Worm (Caenorhabditis elegans) whole organism, L1 larva: ENCODE results near the gene lido-15.

Experiments
- alr-1 ChIP-seq: fragments of 200-800 bp; sonication (Bioruptor generic); optimal IDR thresholded peaks from 2 replicates; lab custom pipeline; 2018; ENCODE audit warnings: borderline replicate concordance, mild to moderate bottlenecking, missing genetic modification characterization, missing compliant biosample characterization
- ama-1 ChIP-seq: fragments of 150-350 bp; optimal IDR thresholded peaks from 2 replicates; lab custom pipeline; 2014
- ceh-63 ChIP-seq: fragments of 200-800 bp; sonication (Bioruptor generic); optimal IDR thresholded peaks from 2 replicates; lab custom pipeline; 2018; ENCODE audit warnings: mild to moderate bottlenecking, missing genetic modification characterization, missing compliant biosample characterization
- ceh-90 ChIP-seq: sonication (generic microtip); optimal IDR thresholded peaks from 2 replicates; lab custom pipeline; 2016; ENCODE audit warnings: missing genetic modification characterization, missing compliant biosample characterization
- dsc-1 ChIP-seq: sonication (generic microtip); optimal IDR thresholded peaks from 2 replicates; lab custom pipeline; 2016; ENCODE audit warnings: mild to moderate bottlenecking, missing genetic modification characterization, missing compliant biosample characterization
- efl-1 ChIP-seq, 4 experiments: fragments of 150-350 bp; optimal IDR thresholded peaks in 3 of 4; peaks in 1 of 4; 1 replicate in 1 of 4; 2 replicates in 3 of 4; lab custom pipeline; 2014; ENCODE audit warnings: missing biosample characterization in 2 of 4, missing genetic modification characterization in 2 of 4, missing genetic modification reagents in 2 of 4
- efl-3 ChIP-seq: fragments of 200-800 bp; sonication (Bioruptor generic); optimal IDR thresholded peaks from 2 replicates; lab custom pipeline; 2018; ENCODE audit warnings: mild to moderate bottlenecking, missing genetic modification characterization, missing compliant biosample characterization
- fkh-10 ChIP-seq: sonication (generic microtip); optimal IDR thresholded peaks from 2 replicates; lab custom pipeline; 2017; ENCODE audit warnings: missing biosample characterization, missing genetic modification reagents, missing genetic modification characterization
- fkh-4 ChIP-seq: sonication (generic microtip); optimal IDR thresholded peaks from 2 replicates; lab custom pipeline; 2016; ENCODE audit warnings: missing compliant biosample characterization, missing genetic modification characterization, borderline replicate concordance
- grh-1 ChIP-seq: fragments of 200-800 bp; sonication (Bioruptor generic); IDR thresholded peaks from 2 replicates; pipeline ENCODE4 v1.3.6; 2022; ENCODE audit warnings: missing genetic modification reagents, missing genetic modification characterization, missing compliant biosample characterization
- hpl-2 ChIP-seq: fragments of 150-350 bp; optimal IDR thresholded peaks from 2 replicates; lab custom pipeline; 2014; ENCODE audit warnings: missing biosample characterization, missing genetic modification reagents, missing genetic modification characterization
- irx-1 ChIP-seq: sonication (generic microtip); optimal IDR thresholded peaks from 2 replicates; lab custom pipeline; 2016; ENCODE audit warnings: missing genetic modification characterization, missing compliant biosample characterization
- lin-14 ChIP-seq: fragments of 200-800 bp; sonication (Bioruptor generic); optimal IDR thresholded peaks from 2 replicates; lab custom pipeline; 2018; ENCODE audit warnings: mild to moderate bottlenecking, missing genetic modification characterization, moderate library complexity, missing compliant biosample characterization
- lin-15B ChIP-seq: fragments of 150-350 bp; sonication (generic microtip); optimal IDR thresholded peaks from 3 replicates; lab custom pipeline; 2014; ENCODE audit warnings: missing biosample characterization, missing genetic modification characterization
- lir-3 ChIP-seq: sonication (generic microtip); optimal IDR thresholded peaks from 2 replicates; lab custom pipeline; 2016; ENCODE audit warnings: mild to moderate bottlenecking, missing genetic modification characterization, moderate library complexity, missing compliant biosample characterization; ENCODE audit not compliant: poor library complexity
- lsy-2 ChIP-seq, 2 experiments: fragments of 150-350 bp; optimal IDR thresholded peaks; 2 replicates each; lab custom pipeline; 2014; ENCODE audit warnings: missing biosample characterization in 2 of 2, missing genetic modification characterization in 2 of 2
- mdl-1 ChIP-seq, 2 experiments: fragments of 150-350 bp; optimal IDR thresholded peaks; 2 replicates each; lab custom pipeline; 2014 to 2017; ENCODE audit warnings: missing biosample characterization in 2 of 2, missing genetic modification characterization in 2 of 2, inconsistent platforms in 1 of 2
- mef-2 ChIP-seq: fragments of 150-350 bp; optimal IDR thresholded peaks from 2 replicates; lab custom pipeline; 2014; ENCODE audit warnings: missing biosample characterization, missing genetic modification characterization
- mep-1 ChIP-seq: fragments of 150-350 bp; optimal IDR thresholded peaks from 2 replicates; lab custom pipeline; 2014; ENCODE audit warnings: missing biosample characterization, missing genetic modification characterization
- nhr-47 ChIP-seq: sonication (generic microtip); optimal IDR thresholded peaks from 2 replicates; lab custom pipeline; 2016; ENCODE audit warnings: mild to moderate bottlenecking, missing genetic modification characterization, moderate library complexity, missing compliant biosample characterization
- nhr-71 ChIP-seq: sonication (generic microtip); optimal IDR thresholded peaks from 2 replicates; lab custom pipeline; 2016; ENCODE audit warnings: mild to moderate bottlenecking, missing genetic modification characterization, moderate library complexity, missing compliant biosample characterization
- nhr-77 ChIP-seq: fragments of 150-350 bp; optimal IDR thresholded peaks from 2 replicates; lab custom pipeline; 2014; ENCODE audit warnings: missing biosample characterization, missing genetic modification characterization
- nhr-85 ChIP-seq: sonication (generic microtip); peaks from one replicate; lab custom pipeline; 2016; ENCODE audit warnings: missing genetic modification characterization, inconsistent platforms, missing compliant biosample characterization
- pag-3 ChIP-seq: sonication (generic microtip); optimal IDR thresholded peaks from 2 replicates; lab custom pipeline; 2017; ENCODE audit warnings: missing genetic modification characterization, mild to moderate bottlenecking, missing compliant biosample characterization, antibody characterized with exemption, borderline replicate concordance; ENCODE audit not compliant: insufficient read depth
- pax-3 ChIP-seq: fragments of 200-800 bp; sonication (Bioruptor generic); optimal IDR thresholded peaks from 2 replicates; lab custom pipeline; 2018; ENCODE audit warnings: mild to moderate bottlenecking, missing genetic modification characterization, moderate library complexity, missing compliant biosample characterization
- pqm-1 ChIP-seq: sonication (generic microtip); optimal IDR thresholded peaks from 3 replicates; lab custom pipeline; 2017; ENCODE audit warnings: missing biosample characterization, missing genetic modification characterization
- snu-23 ChIP-seq: sonication (generic microtip); optimal IDR thresholded peaks from 2 replicates; lab custom pipeline; 2016; ENCODE audit warnings: missing genetic modification characterization, missing compliant biosample characterization
- swsn-7 ChIP-seq: sonication (generic microtip); optimal IDR thresholded peaks from 2 replicates; lab custom pipeline; 2016; ENCODE audit warnings: missing genetic modification characterization, missing compliant biosample characterization
- tbx-2 ChIP-seq: sonication (generic microtip); optimal IDR thresholded peaks from 2 replicates; lab custom pipeline; 2016; ENCODE audit warnings: missing genetic modification characterization, missing compliant biosample characterization
- unc-130 ChIP-seq: fragments of 150-350 bp; optimal IDR thresholded peaks from 2 replicates; lab custom pipeline; 2017; ENCODE audit warnings: missing biosample characterization, missing genetic modification characterization, inconsistent platforms
- unc-30 ChIP-seq: sonication (generic microtip); optimal IDR thresholded peaks from 2 replicates; lab custom pipeline; 2017; ENCODE audit warnings: missing biosample characterization, missing genetic modification characterization
- unc-86 ChIP-seq: sonication (generic microtip); optimal IDR thresholded peaks from 2 replicates; lab custom pipeline; 2016; ENCODE audit warnings: missing genetic modification characterization, missing compliant biosample characterization
- unc-98 ChIP-seq: fragments of 200-800 bp; sonication (Bioruptor generic); IDR thresholded peaks from 2 replicates; pipeline ENCODE4 v1.3.6; 2022; ENCODE audit warnings: missing genetic modification characterization, missing compliant biosample characterization
- zag-1 ChIP-seq: fragments of 150-350 bp; optimal IDR thresholded peaks from 2 replicates; lab custom pipeline; 2014; ENCODE audit warnings: missing biosample characterization, missing genetic modification characterization

lido-15 gene

DNA sequence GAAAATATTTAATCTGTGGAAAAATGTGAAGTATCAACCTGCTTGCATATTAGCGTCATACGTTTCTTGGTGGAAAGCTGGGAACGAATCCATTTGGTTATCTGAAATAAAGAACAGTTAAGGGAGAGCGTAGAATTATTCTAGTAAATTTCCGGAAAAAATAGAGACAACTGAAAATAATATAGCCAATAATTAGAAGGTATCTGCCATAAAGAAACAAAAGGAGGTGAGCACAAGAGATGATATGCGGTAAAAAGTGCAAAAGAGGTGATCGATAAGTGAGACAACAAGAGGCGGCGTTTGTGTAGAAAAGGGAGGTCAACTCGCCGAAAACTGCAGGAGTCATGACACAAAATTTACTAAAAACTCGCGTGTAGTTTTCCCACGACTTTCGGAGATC, 32.6 kb upstream of the lido-15 start, which contains the start of gene T24E12.11:
TSS of gene T24E12.11 (minus strand) at position 101 of the 400 bp plus-strand sequence.
- TF ChIP-seq nhr-77 (tag; lab: Kevin White, UChicago), result no peak
- TF ChIP-seq dsc-1 (tag; lab: Kevin White, UChicago), result no peak
- TF ChIP-seq mep-1 (tag; lab: Kevin White, UChicago), result no peak
- no peak for TF ChIP-seq nhr-71 (tag; lab: Kevin White, UChicago)
- no peak for TF ChIP-seq zag-1 (tag; lab: Kevin White, UChicago)

DNA sequence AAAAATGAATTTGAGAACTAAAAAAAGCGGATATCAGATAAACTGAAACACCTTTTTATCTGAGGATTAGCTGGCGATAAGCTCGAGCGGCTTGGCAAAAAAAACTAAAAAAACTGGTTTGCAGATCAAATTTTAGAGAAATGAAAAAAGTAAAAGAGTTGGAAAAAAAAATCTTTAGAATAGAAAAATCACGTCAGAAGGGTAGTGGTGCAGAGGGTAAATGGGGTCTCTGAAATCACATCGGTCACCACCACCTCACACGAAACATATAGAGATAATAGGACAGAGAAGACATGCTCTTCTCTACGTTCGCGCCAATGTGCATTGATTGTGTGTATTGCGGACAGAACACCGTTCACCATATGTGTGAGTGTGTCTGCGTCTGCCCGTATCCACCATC, 30.8 kb upstream of the lido-15 start:
- TF ChIP-seq snu-23 (no peak), ama-1 (no peak), efl-1 (optimal IDR thresholded peaks at IDR 0.05; lab: Kevin White, UChicago) (no peak), efl-1 (GFP tag; optimal IDR thresholded peaks at IDR 0.05 in 1 of 2; lab: Kevin White, UChicago) (peak in 1 of 2 experiments; percentile 67)
- TF ChIP-seq, all 84 proteins: peak for 1

DNA sequence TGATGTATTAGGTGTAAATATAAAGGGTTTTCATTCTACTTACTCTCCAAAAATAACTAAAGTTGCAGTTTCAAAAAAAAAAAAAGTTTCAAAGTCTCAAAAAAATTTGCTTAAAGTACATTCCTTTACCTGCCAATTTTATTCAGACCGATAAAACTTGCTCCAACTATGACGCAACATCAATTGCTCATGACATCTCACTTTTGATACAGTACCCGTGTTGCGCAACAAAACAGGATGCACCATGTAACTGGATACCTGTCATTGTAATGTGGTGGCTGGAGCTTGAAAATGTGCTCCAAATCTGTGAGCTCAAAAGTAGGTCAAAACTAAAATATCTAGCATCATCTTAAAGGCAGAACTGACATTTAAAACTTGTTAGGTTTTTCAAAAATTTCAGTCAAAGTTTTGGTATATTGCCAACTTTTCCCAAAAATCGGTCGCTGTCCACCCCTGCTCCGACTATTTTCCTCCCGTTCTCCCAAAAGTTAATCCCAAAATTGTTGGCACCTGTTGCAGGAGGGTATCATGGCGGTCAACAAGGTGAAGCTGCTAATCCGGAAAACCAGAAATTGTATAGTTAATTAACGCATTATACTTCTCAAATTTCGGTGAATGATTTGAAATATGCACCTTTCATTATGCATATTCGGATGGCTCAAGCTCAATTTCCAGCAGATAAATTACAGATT, 29.6 kb upstream of the lido-15 start, which contains the start of gene T24E12.2:
TSS of gene T24E12.2 (plus strand) at position 642 of the 692 bp plus-strand sequence.
- no peak for TF ChIP-seq lir-3 (tag; lab: Kevin White, UChicago)
- no peak for TF ChIP-seq zag-1 (tag; lab: Kevin White, UChicago)
- TF ChIP-seq lin-14 (GFP tag; lab: Kevin White, UChicago), result no peak
- no peak for TF ChIP-seq tbx-2
- no peak for TF ChIP-seq mef-2 (tag; lab: Kevin White, UChicago)
- TF ChIP-seq pqm-1, result no peak
- TF ChIP-seq unc-30, result no peak
- no peak for TF ChIP-seq efl-3 (GFP tag; lab: Kevin White, UChicago)
- TF ChIP-seq mep-1 (tag; lab: Kevin White, UChicago), result no peak
- TF ChIP-seq, all 84 proteins: peak for 0

DNA sequence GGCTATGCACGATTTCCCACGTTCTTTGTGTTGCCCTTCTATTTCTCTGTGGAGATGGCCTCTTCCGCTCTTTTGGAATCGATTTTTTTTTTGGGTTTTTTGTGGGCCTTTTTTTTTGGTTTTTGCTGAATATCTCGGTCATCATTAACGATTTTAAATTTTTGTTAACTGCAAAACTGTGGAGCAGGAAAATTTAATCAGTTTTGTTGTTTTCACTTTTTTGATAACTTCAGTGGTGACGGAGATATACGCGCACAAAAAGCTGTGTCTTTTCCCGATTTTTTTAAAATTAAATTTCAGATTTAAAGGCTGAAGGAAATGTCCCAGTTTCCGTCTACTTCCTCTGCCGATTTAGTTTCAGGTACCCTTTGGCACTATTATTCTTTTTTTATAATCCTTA, 26.8 kb upstream of the lido-15 start, which contains the start of gene T24E12.1:
TSS of gene T24E12.1 (plus strand) at position 301 of the 400 bp plus-strand sequence.
- TF ChIP-seq mdl-1 (tag; optimal IDR thresholded peaks at IDR 0.05; lab: Kevin White, UChicago), result no peak
- TF ChIP-seq fkh-4 (tag; lab: Kevin White, UChicago), result no peak
- no peak for TF ChIP-seq zag-1 (tag; lab: Kevin White, UChicago)
- TF ChIP-seq irx-1, result no peak
- TF ChIP-seq lin-15B (tag; lab: Kevin White, UChicago), result no peak
- TF ChIP-seq ceh-90 (tag; lab: Kevin White, UChicago), result no peak
- TF ChIP-seq unc-98 (GFP tag; lab: Robert Waterston, UW), result no peak
- no peak for TF ChIP-seq unc-130 (tag; lab: Kevin White, UChicago)
- TF ChIP-seq ceh-63 (GFP tag; lab: Kevin White, UChicago), result no peak
- no peak for TF ChIP-seq efl-1 (optimal IDR thresholded peaks at IDR 0.05; lab: Kevin White, UChicago)
- no peak for TF ChIP-seq efl-1 (GFP tag; optimal IDR thresholded peaks at IDR 0.05 in 1 of 2; lab: Kevin White, UChicago)
- no peak for TF ChIP-seq grh-1
- no peak for TF ChIP-seq lsy-2 (tag; optimal IDR thresholded peaks at IDR 0.05; lab: Kevin White, UChicago)
- TF ChIP-seq unc-30, result no peak
- no peak for TF ChIP-seq mep-1 (tag; lab: Kevin White, UChicago)
- TF ChIP-seq pax-3, result no peak
- TF ChIP-seq unc-86, result no peak
- no peak for TF ChIP-seq swsn-7

DNA sequence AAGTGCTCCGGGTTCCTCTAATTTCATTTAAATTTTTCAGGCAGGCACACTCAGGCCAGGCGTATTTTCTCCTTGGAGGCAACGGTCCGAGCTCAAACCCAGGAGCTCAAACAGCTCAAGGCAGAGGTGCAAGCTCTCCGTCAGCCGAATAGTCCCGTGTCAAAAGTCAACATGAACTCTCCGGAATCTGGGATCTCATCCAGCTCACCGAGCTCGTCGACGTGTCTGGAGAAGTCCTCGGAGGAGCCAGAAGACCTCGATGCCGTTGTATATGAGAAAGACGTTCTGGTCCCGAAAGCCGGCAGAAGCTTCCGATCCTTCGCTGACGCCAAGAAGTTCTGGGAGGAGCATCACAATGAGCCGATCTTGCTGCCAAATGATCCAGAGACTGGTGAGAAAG, 26.3 kb upstream of the lido-15 start:
- TF ChIP-seq hpl-2 (GFP tag; lab: Kevin White, UChicago) (no peak), nhr-47 (no peak), unc-30 (no peak), pag-3 (tag; lab: Kevin White, UChicago) (no peak), nhr-85 (tag; lab: Kevin White, UChicago) (no peak), alr-1 (tag; lab: Kevin White, UChicago) (no peak), snu-23 (no peak), fkh-10 (GFP tag; lab: Kevin White, UChicago) (no peak)
- TF ChIP-seq, all 84 proteins: peak for 0
